Fruit fly (Drosophila melanogaster) whole organism, adult: ENCODE results near the gene COX4.

ENCODE experiments used
- CG11617 ChIP-seq: fragments of 200-800 bp; sonication (Bioruptor generic); optimal IDR thresholded peaks from 2 replicates; lab custom pipeline; 2017; ENCODE audit warnings: mild to moderate bottlenecking, missing biosample characterization, missing genetic modification reagents, missing genetic modification characterization
- CG12768 ChIP-seq: fragments of 200-800 bp; sonication (Bioruptor generic); optimal IDR thresholded peaks from 2 replicates; lab custom pipeline; 2017; ENCODE audit warnings: missing biosample characterization, missing genetic modification characterization, mild to moderate bottlenecking, moderate library complexity, missing genetic modification reagents
- CG14711 ChIP-seq: fragments of 200-800 bp; sonication (Bioruptor generic); optimal IDR thresholded peaks from 2 replicates; lab custom pipeline; 2018; ENCODE audit warnings: missing biosample characterization, mild to moderate bottlenecking, missing genetic modification characterization, moderate library complexity
- CG1620 ChIP-seq: fragments of 200-800 bp; sonication (Bioruptor generic); optimal IDR thresholded peaks from 2 replicates; lab custom pipeline; 2016; ENCODE audit warnings: missing biosample characterization, missing genetic modification characterization
- CG33017 ChIP-seq: fragments of 200-800 bp; sonication (Bioruptor generic); optimal IDR thresholded peaks from 2 replicates; lab custom pipeline; 2018; ENCODE audit warnings: missing biosample characterization, mild to moderate bottlenecking, missing genetic modification characterization, moderate library complexity
- CG5204 ChIP-seq: fragments of 200-800 bp; sonication (Bioruptor generic); optimal IDR thresholded peaks from 2 replicates; lab custom pipeline; 2016; ENCODE audit warnings: missing biosample characterization, missing genetic modification characterization
- CG7045 ChIP-seq: fragments of 200-800 bp; sonication (Bioruptor generic); optimal IDR thresholded peaks from 2 replicates; lab custom pipeline; 2017; ENCODE audit warnings: missing biosample characterization, mild to moderate bottlenecking, missing genetic modification characterization
- CG7101 ChIP-seq: fragments of 200-800 bp; sonication (Bioruptor generic); optimal IDR thresholded peaks from 2 replicates; lab custom pipeline; 2018; ENCODE audit warnings: missing biosample characterization, mild to moderate bottlenecking, missing genetic modification characterization, moderate library complexity
- Clk ChIP-seq: fragments of 200-800 bp; sonication (Bioruptor generic); optimal IDR thresholded peaks from 2 replicates; lab custom pipeline; 2017; ENCODE audit warnings: missing biosample characterization, missing genetic modification characterization
- Crg-1 ChIP-seq: fragments of 200-800 bp; sonication (Bioruptor generic); optimal IDR thresholded peaks from 2 replicates; lab custom pipeline; 2016; ENCODE audit warnings: missing biosample characterization, missing genetic modification characterization
- Hr96 ChIP-seq: fragments of 200-800 bp; sonication (Bioruptor generic); optimal IDR thresholded peaks from 2 replicates; lab custom pipeline; 2016; ENCODE audit warnings: missing biosample characterization, missing genetic modification characterization
- Mnt ChIP-seq: fragments of 200-800 bp; sonication (Bioruptor generic); optimal IDR thresholded peaks from 2 replicates; lab custom pipeline; 2016; ENCODE audit warnings: missing biosample characterization, mild to moderate bottlenecking, missing genetic modification characterization
- bab1 ChIP-seq: fragments of 200-800 bp; sonication (Bioruptor generic); optimal IDR thresholded peaks from 3 replicates; lab custom pipeline; 2019; ENCODE audit warnings: missing biosample characterization, mild to moderate bottlenecking, missing genetic modification characterization, moderate library complexity
- cic ChIP-seq: fragments of 200-800 bp; sonication (Bioruptor generic); optimal IDR thresholded peaks from 2 replicates; lab custom pipeline; 2017; ENCODE audit warnings: missing biosample characterization, mild to moderate bottlenecking, missing genetic modification characterization, moderate library complexity
- cnc ChIP-seq, 2 experiments: fragments of >200 bp; optimal IDR thresholded peaks; 2 replicates each; lab custom pipeline; 2017
- kay ChIP-seq: fragments of 200-800 bp; sonication (Bioruptor generic); peaks from one replicate; lab custom pipeline; 2016; ENCODE audit warnings: missing biosample characterization, missing genetic modification characterization, borderline replicate concordance
- ovo ChIP-seq: fragments of 200-800 bp; sonication (Bioruptor generic); optimal IDR thresholded peaks from 2 replicates; lab custom pipeline; 2016; ENCODE audit warnings: missing biosample characterization, missing genetic modification characterization
- pad ChIP-seq: fragments of 200-800 bp; sonication (Bioruptor generic); optimal IDR thresholded peaks from 3 replicates; lab custom pipeline; 2017; ENCODE audit warnings: missing biosample characterization, missing genetic modification characterization, mild to moderate bottlenecking, moderate library complexity, missing genetic modification reagents
- tj ChIP-seq: fragments of 200-800 bp; sonication (Bioruptor generic); optimal IDR thresholded peaks from 3 replicates; lab custom pipeline; 2017; ENCODE audit warnings: missing biosample characterization, mild to moderate bottlenecking, missing genetic modification characterization, moderate library complexity
- toe ChIP-seq: fragments of 200-800 bp; sonication (Bioruptor generic); optimal IDR thresholded peaks from 2 replicates; lab custom pipeline; 2016; ENCODE audit warnings: missing biosample characterization, missing genetic modification characterization

COX4 gene

DNA sequence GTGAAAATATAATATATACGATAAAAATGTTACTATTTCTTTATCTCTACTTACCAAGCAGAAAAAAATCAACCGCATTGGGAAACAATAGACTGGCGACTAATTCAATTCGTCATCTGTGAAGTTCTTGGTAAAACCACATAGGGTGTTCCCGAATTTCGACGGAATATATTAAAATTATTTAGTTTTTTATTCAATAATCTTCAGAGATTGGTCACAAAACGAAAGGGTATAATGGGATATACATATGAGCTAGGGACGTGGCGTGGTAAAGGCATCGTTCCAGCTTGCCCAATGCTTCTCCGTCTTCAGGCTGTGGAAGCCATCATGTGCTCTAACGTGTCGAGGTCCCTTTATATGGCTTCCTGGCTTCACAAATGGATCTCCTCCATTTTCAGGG lies 3.1 kb downstream of the COX4 start, which contains the start of gene CG42866:
CG42866 (minus strand) TSS at position 101 of the 400 bp plus-strand sequence.
- TF ChIP-seq tj (GFP tag; lab: Kevin White, UChicago) (no peak), CG7101 (tag; lab: Kevin White, UChicago) (no peak), CG1620 (GFP tag; lab: Kevin White, UChicago) (no peak), cic (GFP tag; lab: Kevin White, UChicago) (no peak), ovo (GFP tag; lab: Kevin White, UChicago) (no peak), CG12768 (GFP tag; lab: Kevin White, UChicago) (no peak), bab1 (GFP tag; lab: Kevin White, UChicago) (no peak), Hr96 (GFP tag; lab: Kevin White, UChicago) (no peak), pad (GFP tag; lab: Kevin White, UChicago) (no peak), CG14711 (no peak), Mnt (no peak), Crg-1 (GFP tag; lab: Kevin White, UChicago) (no peak), toe (no peak), CG33017 (no peak), Clk (GFP tag; lab: Kevin White, UChicago) (no peak)

DNA sequence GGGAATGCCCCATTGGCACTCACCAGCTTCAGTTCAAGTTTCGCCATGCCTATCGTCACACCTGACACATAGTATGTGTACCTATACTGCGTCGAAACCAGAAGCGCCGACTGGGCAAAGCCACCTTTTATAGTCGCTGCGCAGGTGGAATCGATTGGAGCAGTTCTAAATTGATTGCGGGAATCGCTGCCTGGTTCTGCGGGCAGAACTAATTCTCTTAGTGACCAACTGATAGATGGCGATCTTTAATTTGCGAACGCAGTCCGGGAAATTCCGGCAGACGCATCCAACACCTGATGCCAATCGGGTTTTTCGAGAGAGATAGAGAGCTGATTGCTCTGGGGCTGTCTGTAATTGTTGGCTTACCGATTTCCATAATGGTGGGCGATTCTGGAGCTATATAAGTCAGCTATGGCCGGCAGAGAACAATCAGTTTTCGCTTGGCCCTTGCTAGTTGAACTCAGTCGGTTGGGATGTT lies 3.8 kb downstream of the COX4 start, which contains the start of the genes CG13965 and CG16772:
CG13965 (minus strand) TSS at position 101 of the 478 bp plus-strand sequence.
CG16772 (plus strand) TSS at position 428 of the 478 bp plus-strand sequence.
- no peak for TF ChIP-seq Hr96 (GFP tag; lab: Kevin White, UChicago)

DNA sequence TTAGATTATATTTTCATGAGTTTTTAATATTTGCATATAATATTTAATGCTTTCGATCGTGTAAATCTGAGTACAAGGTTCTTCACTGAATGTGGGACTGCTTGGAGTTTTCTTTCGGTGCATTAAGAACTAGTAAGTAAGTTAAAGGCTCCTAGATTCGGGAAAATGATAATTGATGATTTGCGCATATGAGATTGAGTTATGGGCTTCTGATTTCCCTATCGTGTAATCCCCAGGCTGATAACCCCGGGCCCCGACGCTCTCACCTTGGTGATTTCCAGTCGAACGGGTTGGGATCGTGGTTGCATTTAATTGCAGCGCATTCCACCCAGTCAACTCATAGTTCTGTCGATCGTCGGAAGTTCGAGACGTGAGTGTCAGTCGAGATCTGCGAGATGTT lies 5.3 kb downstream of the COX4 start, which contains the start of gene CG10680:
CG10680 (plus strand) TSS at position 301 of the 400 bp plus-strand sequence.
- TF ChIP-seq Mnt: no peak
- no peak for TF ChIP-seq Hr96 (GFP tag; lab: Kevin White, UChicago)
- TF ChIP-seq CG1620 (GFP tag; lab: Kevin White, UChicago): no peak
- no peak for TF ChIP-seq bab1 (GFP tag; lab: Kevin White, UChicago)
- TF ChIP-seq CG11617 (GFP tag; lab: Kevin White, UChicago): no peak
- TF ChIP-seq toe: no peak
- TF ChIP-seq CG14711: no peak
- TF ChIP-seq CG7045 (GFP tag; lab: Kevin White, UChicago): no peak
- TF ChIP-seq tj (GFP tag; lab: Kevin White, UChicago): no peak
- no peak for TF ChIP-seq ovo (GFP tag; lab: Kevin White, UChicago)
- TF ChIP-seq cnc (optimal IDR thresholded peaks at IDR 0.05; lab: Kevin White, UChicago): no peak
- no peak for TF ChIP-seq CG12768 (GFP tag; lab: Kevin White, UChicago)
- no peak for TF ChIP-seq Clk (GFP tag; lab: Kevin White, UChicago)
- no peak for TF ChIP-seq kay (GFP tag; lab: Kevin White, UChicago)
- TF ChIP-seq CG7101 (tag; lab: Kevin White, UChicago): no peak
- TF ChIP-seq cic (GFP tag; lab: Kevin White, UChicago): no peak
- TF ChIP-seq pad (GFP tag; lab: Kevin White, UChicago): no peak

DNA sequence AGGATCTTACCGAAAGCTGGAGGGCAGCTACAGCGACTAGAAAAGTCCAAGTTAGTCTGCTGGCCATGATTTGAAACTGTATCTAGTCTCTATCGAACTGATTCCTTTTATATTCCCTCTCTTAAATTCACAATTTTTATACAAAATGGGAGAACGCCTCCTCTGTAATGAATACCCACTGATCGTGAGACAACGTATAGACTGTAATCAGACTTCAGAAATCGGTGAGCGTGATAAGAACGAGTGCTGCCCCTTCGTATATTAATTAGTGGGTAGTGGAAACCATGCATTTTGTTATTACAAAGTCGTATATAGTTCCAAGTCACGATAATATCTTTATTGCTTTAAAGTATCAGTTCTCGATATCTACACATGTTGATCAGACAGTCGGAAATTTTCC lies 7.9 kb downstream of the COX4 start, which contains the start of gene OS9:
OS9 (minus strand) TSS at position 101 of the 400 bp plus-strand sequence.
- no peak for TF ChIP-seq kay (GFP tag; lab: Kevin White, UChicago)
- no peak for TF ChIP-seq bab1 (GFP tag; lab: Kevin White, UChicago)
- TF ChIP-seq toe: no peak
- no peak for TF ChIP-seq Clk (GFP tag; lab: Kevin White, UChicago)
- no peak for TF ChIP-seq CG7101 (tag; lab: Kevin White, UChicago)
- TF ChIP-seq CG12768 (GFP tag; lab: Kevin White, UChicago): no peak
- no peak for TF ChIP-seq tj (GFP tag; lab: Kevin White, UChicago)
- TF ChIP-seq CG11617 (GFP tag; lab: Kevin White, UChicago): no peak
- no peak for TF ChIP-seq Crg-1 (GFP tag; lab: Kevin White, UChicago)
- no peak for TF ChIP-seq CG5204 (GFP tag; lab: Kevin White, UChicago)

DNA sequence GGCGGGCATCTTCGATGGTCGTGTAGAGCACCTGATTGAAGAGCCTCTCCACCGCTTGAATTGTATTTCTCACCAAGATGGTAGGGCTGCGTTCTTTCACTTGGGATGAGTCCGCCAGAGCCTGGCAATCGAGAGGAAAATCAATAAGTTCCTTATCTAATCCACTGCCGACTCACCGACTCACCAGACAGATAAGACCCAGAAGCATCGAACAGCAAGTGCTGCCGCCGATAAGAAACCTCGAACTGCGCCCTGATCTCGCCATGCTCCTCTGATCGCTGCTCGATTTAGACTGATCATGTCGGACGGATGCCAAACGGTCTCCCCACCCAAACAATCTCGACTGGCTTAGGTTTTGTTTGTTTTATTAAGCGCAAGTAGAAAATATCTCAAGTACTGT lies 8.9 kb downstream of the COX4 start, which contains the start of gene Hf:
Hf (minus strand) TSS at position 296 of the 400 bp plus-strand sequence.
- TF ChIP-seq Clk (GFP tag; lab: Kevin White, UChicago): no peak
- TF ChIP-seq CG7045 (GFP tag; lab: Kevin White, UChicago): no peak
- no peak for TF ChIP-seq toe
- TF ChIP-seq CG11617 (GFP tag; lab: Kevin White, UChicago): no peak
- peak; percentile 1 for TF ChIP-seq cic (GFP tag; lab: Kevin White, UChicago)

DNA sequence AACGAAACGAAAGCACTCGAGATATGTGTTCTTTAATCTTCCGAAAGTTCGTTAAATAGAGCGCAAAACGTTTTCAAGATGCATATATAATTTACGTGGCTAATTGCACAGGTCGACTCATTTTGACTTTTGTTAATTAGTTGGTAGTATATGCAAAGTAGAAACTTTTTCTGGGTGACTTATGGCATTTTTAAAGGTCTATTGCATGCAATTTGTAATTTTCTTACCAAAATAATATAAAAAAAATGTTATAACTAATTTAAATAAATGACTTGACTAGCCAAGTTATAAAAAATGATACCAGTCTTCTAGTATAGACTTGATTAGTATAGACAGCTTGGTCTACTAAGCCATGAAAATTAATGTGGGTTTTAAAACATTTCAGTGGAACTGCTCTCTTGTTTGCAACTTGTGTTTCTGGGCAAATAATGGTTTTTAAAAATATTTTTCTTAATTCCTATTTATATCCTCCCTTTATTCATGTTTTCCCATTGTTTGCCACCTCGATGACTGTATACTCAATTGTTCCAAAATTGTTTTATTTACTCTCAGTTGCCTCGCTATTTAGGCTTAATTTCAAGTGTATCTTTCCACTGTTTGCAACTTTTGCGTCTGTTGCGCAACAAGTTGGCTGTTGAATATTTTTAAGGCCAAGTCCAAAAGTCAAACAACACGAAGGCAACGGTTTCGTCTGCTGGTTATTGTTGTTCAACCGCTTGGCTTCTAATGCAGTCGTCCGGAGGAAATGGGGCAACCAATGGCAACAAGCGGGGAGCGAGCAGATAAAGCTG lies 29.6 kb downstream of the COX4 start:
- TF ChIP-seq Crg-1 (GFP tag; lab: Kevin White, UChicago) (no peak), Hr96 (GFP tag; lab: Kevin White, UChicago) (no peak), ovo (GFP tag; lab: Kevin White, UChicago) (no peak), CG1620 (GFP tag; lab: Kevin White, UChicago) (no peak), CG12768 (GFP tag; lab: Kevin White, UChicago) (no peak), pad (GFP tag; lab: Kevin White, UChicago) (no peak), CG11617 (GFP tag; lab: Kevin White, UChicago) (no peak), CG5204 (GFP tag; lab: Kevin White, UChicago) (no peak), cic (GFP tag; lab: Kevin White, UChicago) (no peak), bab1 (GFP tag; lab: Kevin White, UChicago) (no peak), Clk (GFP tag; lab: Kevin White, UChicago) (no peak), CG7101 (tag; lab: Kevin White, UChicago) (no peak), CG33017 (no peak), Mnt (no peak), tj (GFP tag; lab: Kevin White, UChicago) (no peak), CG7045 (GFP tag; lab: Kevin White, UChicago) (no peak), CG14711 (no peak)
